Worm (Caenorhabditis elegans): ENCODE results near the gene F44A2.5.

The F44A2.5 gene

DNA sequence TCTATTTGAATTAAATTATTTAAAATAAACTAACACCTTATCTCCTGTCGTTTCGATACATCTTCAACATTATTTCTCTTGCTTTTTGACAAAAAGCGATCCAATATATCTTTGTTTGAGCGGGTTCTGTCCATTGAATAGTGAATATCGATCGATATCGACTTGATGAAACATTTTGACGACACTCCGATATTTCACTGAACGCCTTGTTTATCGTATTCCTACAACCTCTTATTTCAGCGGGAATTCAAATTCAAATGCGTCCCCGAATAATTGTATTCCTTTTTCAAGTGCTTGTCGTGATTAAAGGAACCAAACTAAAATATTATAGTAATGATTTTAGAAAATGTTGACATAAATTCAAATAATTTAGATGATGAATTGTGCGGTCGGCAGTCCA, 49.4 kb downstream of the F44A2.5 start, which contains the start of the genes K07B1.7 and try-5:
Gene K07B1.7 (minus strand): TSS at position 159 of the 400 bp plus-strand sequence.
Gene try-5 (plus strand): TSS at position 241 of the 400 bp plus-strand sequence.
- TF ChIP-seq tbx-8 (GFP tag; optimal IDR thresholded peaks at IDR 0.05) (no peak), ceh-43 (GFP tag; optimal IDR thresholded peaks at IDR 0.05) (no peak), drap-1 (GFP tag; optimal IDR thresholded peaks at IDR 0.05) (no peak), elt-1 (tag; optimal IDR thresholded peaks at IDR 0.05; ENCODE audit: borderline replicate concordance, insufficient read depth) (no peak), ceh-83 (GFP tag; optimal IDR thresholded peaks at IDR 0.05) (no peak), nhr-28 (tag; optimal IDR thresholded peaks at IDR 0.05) (no peak), nhr-12 (tag; optimal IDR thresholded peaks at IDR 0.05) (no peak), blmp-1 (tag; optimal IDR thresholded peaks at IDR 0.05) (no peak), hlh-1 (tag; optimal IDR thresholded peaks at IDR 0.05) (no peak), elt-3 (tag; optimal IDR thresholded peaks at IDR 0.05) (no peak), sptf-1 (tag; optimal IDR thresholded peaks at IDR 0.05) (no peak), zip-8 (tag; optimal IDR thresholded peaks at IDR 0.05) (no peak), flh-1 (GFP tag; optimal IDR thresholded peaks at IDR 0.05) (no peak), nhr-76 (tag; optimal IDR thresholded peaks at IDR 0.05) (no peak), M03D4.4 (tag; optimal IDR thresholded peaks at IDR 0.05) (no peak), snpc-4 (tag; optimal IDR thresholded peaks at IDR 0.05) (no peak), mep-1 (tag; optimal IDR thresholded peaks at IDR 0.05) (peak; percentile 65), ceh-39 (tag; optimal IDR thresholded peaks at IDR 0.05) (peak; percentile 91), pha-4 (tag; optimal IDR thresholded peaks at IDR 0.05) (peak; percentile 45), unc-39 (tag; optimal IDR thresholded peaks at IDR 0.05) (no peak), nhr-237 (tag; optimal IDR thresholded peaks at IDR 0.05) (peak; percentile 48), unc-62 (GFP tag; optimal IDR thresholded peaks at IDR 0.05) (no peak), sem-2 (GFP tag; optimal IDR thresholded peaks at IDR 0.05) (no peak), nhr-2 (tag; optimal IDR thresholded peaks at IDR 0.05) (no peak), cnd-1 (tag; optimal IDR thresholded peaks at IDR 0.05) (no peak), lsy-2 (tag; optimal IDR thresholded peaks at IDR 0.05) (peak; percentile 75), ztf-11 (tag; optimal IDR thresholded peaks at IDR 0.05) (no peak), unc-120 (tag; optimal IDR thresholded peaks at IDR 0.05; ENCODE audit: poor library complexity, severe bottlenecking) (no peak), ham-2 (GFP tag; optimal IDR thresholded peaks at IDR 0.05) (no peak), bed-3 (GFP tag; optimal IDR thresholded peaks at IDR 0.05) (no peak), mls-2 (tag; optimal IDR thresholded peaks at IDR 0.05) (no peak), mab-5 (tag; optimal IDR thresholded peaks at IDR 0.05) (no peak), lin-13 (tag; optimal IDR thresholded peaks at IDR 0.05) (peak; percentile 2), lin-32 (GFP tag; optimal IDR thresholded peaks at IDR 0.05) (no peak), ces-1 (GFP tag; optimal IDR thresholded peaks at IDR 0.05) (peak; percentile 83)

DNA sequence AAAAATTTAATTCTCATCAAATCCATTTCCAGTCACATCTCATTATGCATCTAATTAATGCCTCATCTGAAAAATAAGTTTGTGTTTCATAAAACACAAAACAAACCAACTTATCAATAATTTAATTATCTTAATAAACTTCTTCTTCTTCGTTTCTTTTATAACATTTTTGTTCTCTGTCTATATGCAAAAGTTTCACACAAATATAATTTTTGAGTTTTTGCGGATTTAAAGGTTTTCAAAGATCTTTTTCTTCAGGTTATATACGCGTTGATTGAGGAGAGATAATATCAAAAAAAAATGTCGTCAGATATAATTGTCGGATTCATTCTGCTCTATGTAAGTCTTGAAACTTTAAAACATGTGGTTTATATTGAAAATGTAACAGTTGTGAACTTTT, 52.3 kb downstream of the F44A2.5 start, which contains the start of gene srx-47:
Gene srx-47 (plus strand): TSS at position 301 of the 400 bp plus-strand sequence.
- TF ChIP-seq snpc-4 (tag; optimal IDR thresholded peaks at IDR 0.05): no peak
- no peak for TF ChIP-seq mls-2 (tag; optimal IDR thresholded peaks at IDR 0.05)
- TF ChIP-seq ceh-83 (GFP tag; optimal IDR thresholded peaks at IDR 0.05): no peak

Data from whole organism, mixed stage, embryonic.